Worm (Caenorhabditis elegans) whole organism, L1 larva: Measurements from ENCODE around the gene heri-1.

Source experiments
- lin-13 ChIP-seq: fragments of 150-350 bp; optimal IDR thresholded peaks from 2 replicates; lab custom pipeline; 2014; ENCODE audit warnings: missing biosample characterization, missing genetic modification reagents, missing genetic modification characterization
- unc-30 ChIP-seq: sonication (generic microtip); optimal IDR thresholded peaks from 2 replicates; lab custom pipeline; 2017; ENCODE audit warnings: missing biosample characterization, missing genetic modification characterization

DNA sequence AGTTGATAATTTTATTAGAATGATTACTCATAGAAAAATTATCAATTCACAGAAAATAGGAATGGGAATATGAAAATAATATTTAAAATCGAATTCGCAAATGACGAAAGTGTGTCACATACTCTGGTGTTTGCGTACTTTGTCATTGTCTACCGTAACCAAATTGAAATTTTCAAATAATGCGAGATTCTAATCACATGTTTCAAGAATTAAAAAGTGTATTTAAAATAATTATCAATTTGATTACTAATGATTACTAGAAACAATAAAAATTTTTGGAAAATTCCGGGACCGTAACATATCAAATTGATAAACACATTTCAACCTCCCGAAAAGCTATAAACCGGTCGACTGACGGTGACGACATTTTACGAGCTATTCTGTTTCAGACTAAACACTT lies 21.6 kb downstream of the heri-1 start, which contains the start of the genes fbf-2 and nspg-3:
- TF ChIP-seq lin-13 (no peak), unc-30 (tag; lab: Kevin White, UChicago) (no peak)
